Worm (Caenorhabditis elegans) whole organism, mixed stage, embryonic: ENCODE data around the gene eral-1.

Experiments used
- blmp-1 ChIP-seq: fragments of 150-350 bp; optimal IDR thresholded peaks from 2 replicates; lab custom pipeline; 2014; ENCODE audit warnings: missing biosample characterization, missing genetic modification characterization
- ham-2 ChIP-seq: fragments of 200-800 bp; sonication (Bioruptor generic); optimal IDR thresholded peaks from 2 replicates; lab custom pipeline; 2018; ENCODE audit warnings: mild to moderate bottlenecking, missing genetic modification characterization, missing compliant biosample characterization
- mab-5 ChIP-seq: fragments of 150-350 bp; optimal IDR thresholded peaks from 2 replicates; lab custom pipeline; 2014; ENCODE audit warnings: missing biosample characterization, missing genetic modification characterization
- nhr-12 ChIP-seq: fragments of 150-350 bp; optimal IDR thresholded peaks from 2 replicates; lab custom pipeline; 2014; ENCODE audit warnings: missing biosample characterization, missing genetic modification characterization
- nhr-237 ChIP-seq: fragments of 150-350 bp; optimal IDR thresholded peaks from 2 replicates; lab custom pipeline; 2014; ENCODE audit warnings: missing biosample characterization, missing genetic modification characterization
- zip-8 ChIP-seq: fragments of 150-350 bp; optimal IDR thresholded peaks from 2 replicates; lab custom pipeline; 2014; ENCODE audit warnings: missing biosample characterization, missing genetic modification characterization

ce11 chrII:9559929-9560328, 29.6 kb downstream of the eral-1 start, which contains the start of gene F35H8.4:
- TF ChIP-seq nhr-12 (tag; lab: Kevin White, UChicago): no peak
- no peak for TF ChIP-seq nhr-237
- no peak for TF ChIP-seq blmp-1 (tag; lab: Kevin White, UChicago)
- TF ChIP-seq mab-5 (tag; lab: Kevin White, UChicago): no peak
- TF ChIP-seq ham-2 (GFP tag; lab: Kevin White, UChicago): no peak
- no peak for TF ChIP-seq zip-8 (tag; lab: Kevin White, UChicago)
